Fruit fly (Drosophila melanogaster): Measurements from ENCODE around the gene RpS13.

Gene RpS13

dm6 chr2L:8326414-8327271 is 37.8 kb downstream of the RpS13 start (continued):
- TF ChIP-seq jigr1 (GFP tag; IDR thresholded peaks at IDR 0.05), result no peak
- no peak for TF ChIP-seq CG11398 (GFP tag; optimal IDR thresholded peaks at IDR 0.05)
- no peak for TF ChIP-seq bsh (GFP tag; optimal IDR thresholded peaks at IDR 0.05)
- TF ChIP-seq gem (tag; optimal IDR thresholded peaks at IDR 0.05), result peak; percentile 61
- no peak for TF ChIP-seq CG2875 (GFP tag; optimal IDR thresholded peaks at IDR 0.05)
- TF ChIP-seq CG10267 (tag; optimal IDR thresholded peaks at IDR 0.05), result peak; percentile 11
- TF ChIP-seq CkIIα-i1 (GFP tag; IDR thresholded peaks at IDR 0.05), result no peak
- TF ChIP-seq CG2199 (GFP tag; IDR thresholded peaks at IDR 0.05), result no peak
- TF ChIP-seq tio (GFP tag; optimal IDR thresholded peaks at IDR 0.05), result no peak
- TF ChIP-seq CG3995 (GFP tag; optimal IDR thresholded peaks at IDR 0.05), result no peak
- no peak for TF ChIP-seq kah (GFP tag; optimal IDR thresholded peaks at IDR 0.05)
- TF ChIP-seq CG12391 (tag; optimal IDR thresholded peaks at IDR 0.05), result peak; percentile 42
- no peak for TF ChIP-seq Dfd (GFP tag; optimal IDR thresholded peaks at IDR 0.05)
- no peak for TF ChIP-seq CG32772 (GFP tag; IDR thresholded peaks at IDR 0.05)
- TF ChIP-seq CG4424 (GFP tag; optimal IDR thresholded peaks at IDR 0.05), result no peak
- TF ChIP-seq cg (GFP tag; optimal IDR thresholded peaks at IDR 0.05), result no peak
- TF ChIP-seq CG13624 (GFP tag; optimal IDR thresholded peaks at IDR 0.05), result no peak
- TF ChIP-seq PHDP (tag; optimal IDR thresholded peaks at IDR 0.05), result peak; percentile 38
- TF ChIP-seq hkb (optimal IDR thresholded peaks at IDR 0.05), result no peak
- no peak for TF ChIP-seq hkb (GFP tag; IDR thresholded peaks at IDR 0.05)
- no peak for TF ChIP-seq C15 (GFP tag; IDR thresholded peaks at IDR 0.05)
- TF ChIP-seq vvl (GFP tag; IDR thresholded peaks at IDR 0.05), result peak; percentile 55; the same call in 1 of the 2 replicates
- peak; percentile 34 for TF ChIP-seq CTCF (GFP tag; optimal IDR thresholded peaks at IDR 0.05)
- no peak for TF ChIP-seq bbx (GFP tag; IDR thresholded peaks at IDR 0.05; ENCODE audit: partially characterized antibody)
- no peak for TF ChIP-seq CG13123 (GFP tag; optimal IDR thresholded peaks at IDR 0.05)
- TF ChIP-seq CG17328 (GFP tag; IDR thresholded peaks at IDR 0.05), result no peak
- no peak for TF ChIP-seq Hr3 (GFP tag; optimal IDR thresholded peaks at IDR 0.05)
- TF ChIP-seq CG4854 (GFP tag; optimal IDR thresholded peaks at IDR 0.05), result no peak
- no peak for TF ChIP-seq Adf1 (GFP tag; IDR thresholded peaks at IDR 0.05)
- TF ChIP-seq Myb (GFP tag; optimal IDR thresholded peaks at IDR 0.05), result no peak
- no peak for TF ChIP-seq nom (GFP tag; optimal IDR thresholded peaks at IDR 0.05)
- TF ChIP-seq chm (GFP tag; IDR thresholded peaks at IDR 0.05), result no peak
- TF ChIP-seq CG6683 (GFP tag; optimal IDR thresholded peaks at IDR 0.05), result no peak
- no peak for TF ChIP-seq bigmax (GFP tag; optimal IDR thresholded peaks at IDR 0.05)
- TF ChIP-seq Gsc (GFP tag; IDR thresholded peaks at IDR 0.05), result no peak
- TF ChIP-seq CG10366 (GFP tag; IDR thresholded peaks at IDR 0.05), result no peak
- peak; percentile 22 for TF ChIP-seq CG18262 (tag; optimal IDR thresholded peaks at IDR 0.05)
- TF ChIP-seq CG7963 (GFP tag; IDR thresholded peaks at IDR 0.05; ENCODE audit: partially characterized antibody), result no peak
- peak; percentile 51 for TF ChIP-seq CG31441 (GFP tag; IDR thresholded peaks at IDR 0.05)
- no peak for TF ChIP-seq Sry-δ (GFP tag; optimal IDR thresholded peaks at IDR 0.05)
- 0 out of 3 replicates have a peak, but pooled peaks have one; percentile 14 for TF ChIP-seq CG17361 (GFP tag; IDR thresholded peaks at IDR 0.05)
- no peak for TF ChIP-seq Usf (GFP tag; optimal IDR thresholded peaks at IDR 0.05)
- TF ChIP-seq gcm (GFP tag; optimal IDR thresholded peaks at IDR 0.05), result no peak
- peak; percentile 19 for TF ChIP-seq CG8924 (tag; optimal IDR thresholded peaks at IDR 0.05)
- TF ChIP-seq Mad (GFP tag; optimal IDR thresholded peaks at IDR 0.05), result no peak
- TF ChIP-seq Fer3 (tag; optimal IDR thresholded peaks at IDR 0.05), result no peak
- TF ChIP-seq HLH54F (GFP tag; optimal IDR thresholded peaks at IDR 0.05), result no peak
- TF ChIP-seq lov (optimal IDR thresholded peaks at IDR 0.05), result no peak
- TF ChIP-seq lov (GFP tag; IDR thresholded peaks at IDR 0.05), result no peak
- no peak for TF ChIP-seq CG1529 (GFP tag; optimal IDR thresholded peaks at IDR 0.05)
- TF ChIP-seq Scr (GFP tag; IDR thresholded peaks at IDR 0.05; ENCODE audit: partially characterized antibody), result no peak

Data from whole organism, embryonic.